Worm (Caenorhabditis elegans) whole organism, L4 larva: ENCODE measurements around the gene C02F5.5.
A peak's percentile ranks its signal among the peaks of the same experiment; 100 is the strongest.

Experiments
- D1046.2 ChIP-seq: fragments of 200-800 bp; sonication (Bioruptor generic); IDR thresholded peaks from 2 replicates; pipeline ENCODE4 v1.3.6; 2022; ENCODE audit warnings: missing genetic modification characterization, missing compliant biosample characterization
- F37D6.2 ChIP-seq: sonication (generic microtip); optimal IDR thresholded peaks from 2 replicates; lab custom pipeline; 2016; ENCODE audit warnings: mild to moderate bottlenecking, missing genetic modification characterization, missing compliant biosample characterization
- F49E8.2 ChIP-seq: sonication (generic microtip); optimal IDR thresholded peaks from 2 replicates; lab custom pipeline; 2016; ENCODE audit warnings: missing compliant biosample characterization, mild to moderate bottlenecking, missing genetic modification characterization, borderline replicate concordance
- aha-1 ChIP-seq: fragments of 150-350 bp; peaks from one replicate; lab custom pipeline; 2014; ENCODE audit warnings: missing biosample characterization, missing genetic modification characterization
- arid-1 ChIP-seq: fragments of 200-800 bp; sonication (Bioruptor generic); conservative IDR thresholded peaks from 2 replicates; pipeline ENCODE4 v1.3.6; 2022; ENCODE audit warnings: missing genetic modification reagents, missing genetic modification characterization, missing compliant biosample characterization
- ceh-20 ChIP-seq: fragments of 200-800 bp; sonication (Bioruptor generic); IDR thresholded peaks from 2 replicates; pipeline ENCODE4 v1.3.6; 2022; ENCODE audit warnings: missing genetic modification reagents, missing genetic modification characterization, missing compliant biosample characterization
- ceh-28 ChIP-seq: fragments of 150-350 bp; optimal IDR thresholded peaks from 2 replicates; lab custom pipeline; 2014; ENCODE audit warnings: missing biosample characterization, missing genetic modification reagents, missing genetic modification characterization
- ceh-32 ChIP-seq: sonication (generic microtip); optimal IDR thresholded peaks from 2 replicates; lab custom pipeline; 2016; ENCODE audit warnings: mild to moderate bottlenecking, missing genetic modification characterization, missing compliant biosample characterization; ENCODE audit not compliant: poor library complexity
- ceh-44 ChIP-seq: fragments of 200-800 bp; sonication (Bioruptor generic); IDR thresholded peaks from 2 replicates; pipeline ENCODE4 v1.3.6; 2022; ENCODE audit warnings: missing genetic modification reagents, missing genetic modification characterization, missing compliant biosample characterization
- ces-1 ChIP-seq: fragments of 150-350 bp; sonication (generic microtip); optimal IDR thresholded peaks from 4 replicates; lab custom pipeline; 2014; ENCODE audit warnings: missing biosample characterization, missing genetic modification reagents, missing genetic modification characterization
- ctbp-1 ChIP-seq: fragments of 200-800 bp; sonication (Bioruptor generic); IDR thresholded peaks from 2 replicates; pipeline ENCODE4 v1.3.6; 2022; ENCODE audit warnings: missing genetic modification reagents, missing genetic modification characterization, missing compliant biosample characterization
- daf-8 ChIP-seq: fragments of 200-800 bp; sonication (Bioruptor generic); IDR thresholded peaks from 2 replicates; pipeline ENCODE4 v1.3.6; 2022; ENCODE audit warnings: missing genetic modification characterization, missing compliant biosample characterization
- dmd-9 ChIP-seq: fragments of 200-800 bp; sonication (Bioruptor generic); IDR thresholded peaks from 2 replicates; pipeline ENCODE4 v1.3.6; 2022; ENCODE audit warnings: missing genetic modification reagents, missing genetic modification characterization, missing compliant biosample characterization
- duxl-1 ChIP-seq: sonication (generic microtip); optimal IDR thresholded peaks from 2 replicates; lab custom pipeline; 2016; ENCODE audit warnings: mild to moderate bottlenecking, missing genetic modification characterization, moderate library complexity, missing compliant biosample characterization; ENCODE audit not compliant: poor library complexity
- dve-1 ChIP-seq: sonication (generic microtip); optimal IDR thresholded peaks from 2 replicates; lab custom pipeline; 2017; ENCODE audit warnings: antibody characterized with exemption, mild to moderate bottlenecking, missing genetic modification characterization, missing compliant biosample characterization; ENCODE audit not compliant: insufficient read depth
- egl-43 ChIP-seq: fragments of 200-800 bp; sonication (Bioruptor generic); IDR thresholded peaks from 2 replicates; pipeline ENCODE4 v1.3.6; 2022; ENCODE audit warnings: missing genetic modification reagents, missing genetic modification characterization, missing compliant biosample characterization
- gei-8 ChIP-seq: fragments of 200-800 bp; sonication (Bioruptor generic); optimal IDR thresholded peaks from 2 replicates; lab custom pipeline; 2018; ENCODE audit warnings: mild to moderate bottlenecking, missing genetic modification characterization, missing compliant biosample characterization
- hif-1 ChIP-seq, 2 experiments: sonication (generic microtip); optimal IDR thresholded peaks; 2 replicates each; lab custom pipeline; 2016 to 2017; ENCODE audit warnings: missing compliant biosample characterization in 2 of 2, missing genetic modification characterization in 2 of 2, missing genetic modification reagents in 2 of 2, missing genotype in 2 of 2, mild to moderate bottlenecking in 1 of 2
- hlh-11 ChIP-seq: fragments of 200-800 bp; sonication (Bioruptor generic); optimal IDR thresholded peaks from 2 replicates; lab custom pipeline; 2018; ENCODE audit warnings: mild to moderate bottlenecking, missing genetic modification characterization, missing compliant biosample characterization
- lin-38 ChIP-seq: fragments of 200-800 bp; sonication (Bioruptor generic); IDR thresholded peaks from 2 replicates; pipeline ENCODE4 v1.3.6; 2022; ENCODE audit warnings: missing genetic modification reagents, missing genetic modification characterization, missing compliant biosample characterization
- lin-39 ChIP-seq: fragments of 150-350 bp; optimal IDR thresholded peaks from 2 replicates; lab custom pipeline; 2014; ENCODE audit warnings: missing biosample characterization, missing genetic modification reagents, missing genetic modification characterization
- mdl-1 ChIP-seq, 2 experiments: fragments of 150-350 bp in 1 of 2; sonication (generic microtip) in 1 of 2; optimal IDR thresholded peaks; 2 replicates each; lab custom pipeline; 2014 to 2017; ENCODE audit warnings: missing biosample characterization in 2 of 2, missing genetic modification characterization in 2 of 2
- mep-1 ChIP-seq: fragments of 150-350 bp; sonication (generic microtip); optimal IDR thresholded peaks from 3 replicates; lab custom pipeline; 2014; ENCODE audit warnings: missing biosample characterization, missing genetic modification characterization
- mes-2 ChIP-seq: sonication (generic microtip); optimal IDR thresholded peaks from 2 replicates; lab custom pipeline; 2016; ENCODE audit warnings: missing genotype, mild to moderate bottlenecking, missing genetic modification characterization, missing compliant biosample characterization; ENCODE audit not compliant: poor library complexity, severe bottlenecking
- mxl-3 ChIP-seq: fragments of 200-800 bp; sonication (Bioruptor generic); optimal IDR thresholded peaks from 2 replicates; lab custom pipeline; 2018; ENCODE audit warnings: mild to moderate bottlenecking, missing genetic modification characterization, missing compliant biosample characterization
- nhr-11 ChIP-seq: fragments of 150-350 bp; optimal IDR thresholded peaks from 2 replicates; lab custom pipeline; 2014; ENCODE audit warnings: missing biosample characterization, missing genetic modification characterization
- nhr-48 ChIP-seq: sonication (generic microtip); optimal IDR thresholded peaks from 2 replicates; lab custom pipeline; 2016; ENCODE audit warnings: mild to moderate bottlenecking, missing genetic modification characterization, missing compliant biosample characterization
- pha-4 ChIP-seq, 2 experiments: fragments of 150-350 bp in 1 of 2; fragments of 200-800 bp in 1 of 2; sonication (Bioruptor generic) in 1 of 2; IDR thresholded peaks in 1 of 2; optimal IDR thresholded peaks in 1 of 2; 2 replicates each; pipeline versions ENCODE4 v1.3.6 to Lab custom; 2014 to 2022; ENCODE audit warnings: missing genetic modification characterization in 2 of 2, missing genetic modification reagents in 2 of 2, missing biosample characterization in 1 of 2, missing compliant biosample characterization in 1 of 2
- php-3 ChIP-seq: fragments of 200-800 bp; sonication (Bioruptor generic); IDR thresholded peaks from 2 replicates; pipeline ENCODE4 v1.3.6; 2022; ENCODE audit warnings: missing genetic modification reagents, missing genetic modification characterization, missing compliant biosample characterization
- sdz-12 ChIP-seq: fragments of 200-800 bp; sonication (Bioruptor generic); optimal IDR thresholded peaks from 2 replicates; lab custom pipeline; 2018; ENCODE audit warnings: mild to moderate bottlenecking, missing genetic modification characterization, missing compliant biosample characterization
- set-16 ChIP-seq: fragments of 200-800 bp; sonication (Bioruptor generic); IDR thresholded peaks from 2 replicates; pipeline ENCODE4 v1.3.6; 2022; ENCODE audit warnings: missing genetic modification reagents, missing genetic modification characterization, missing compliant biosample characterization
- spr-1 ChIP-seq: sonication (generic microtip); optimal IDR thresholded peaks from 2 replicates; lab custom pipeline; 2016; ENCODE audit warnings: mild to moderate bottlenecking, missing genetic modification characterization, missing compliant biosample characterization
- spr-3 ChIP-seq: fragments of 200-800 bp; sonication (Bioruptor generic); optimal IDR thresholded peaks from 2 replicates; lab custom pipeline; 2018; ENCODE audit warnings: mild to moderate bottlenecking, missing genetic modification characterization, missing compliant biosample characterization
- tag-97 ChIP-seq: fragments of 200-800 bp; sonication (Bioruptor generic); IDR thresholded peaks from 2 replicates; pipeline ENCODE4 v1.3.6; 2022; ENCODE audit warnings: missing genetic modification characterization, missing compliant biosample characterization
- unc-62 ChIP-seq, 3 experiments: fragments of 150-350 bp in 1 of 3; sonication (generic microtip); optimal IDR thresholded peaks in 2 of 3; peaks in 1 of 3; 1 replicate in 1 of 3; 2 replicates in 2 of 3; lab custom pipeline; 2014 to 2017; ENCODE audit warnings: missing biosample characterization in 3 of 3, missing genetic modification characterization in 3 of 3, missing genetic modification reagents in 3 of 3, missing genotype in 1 of 3
- vab-7 ChIP-seq: fragments of 200-800 bp; sonication (Bioruptor generic); IDR thresholded peaks from 2 replicates; pipeline ENCODE4 v1.3.6; 2022; ENCODE audit warnings: missing genetic modification reagents, missing genetic modification characterization, missing compliant biosample characterization
- zfp-2 ChIP-seq: sonication (generic microtip); optimal IDR thresholded peaks from 2 replicates; lab custom pipeline; 2016; ENCODE audit warnings: mild to moderate bottlenecking, missing genetic modification characterization, missing compliant biosample characterization
- zip-11 ChIP-seq: fragments of 200-800 bp; sonication (Bioruptor generic); IDR thresholded peaks from 2 replicates; pipeline ENCODE4 v1.3.6; 2022; ENCODE audit warnings: missing genetic modification characterization, missing compliant biosample characterization
- ztf-11 ChIP-seq: fragments of 150-350 bp; optimal IDR thresholded peaks from 2 replicates; lab custom pipeline; 2014; ENCODE audit warnings: missing biosample characterization, missing genetic modification characterization
- ztf-7 ChIP-seq: fragments of 150-350 bp; optimal IDR thresholded peaks from 2 replicates; lab custom pipeline; 2014; ENCODE audit warnings: missing biosample characterization, missing genetic modification characterization

Gene C02F5.5

DNA sequence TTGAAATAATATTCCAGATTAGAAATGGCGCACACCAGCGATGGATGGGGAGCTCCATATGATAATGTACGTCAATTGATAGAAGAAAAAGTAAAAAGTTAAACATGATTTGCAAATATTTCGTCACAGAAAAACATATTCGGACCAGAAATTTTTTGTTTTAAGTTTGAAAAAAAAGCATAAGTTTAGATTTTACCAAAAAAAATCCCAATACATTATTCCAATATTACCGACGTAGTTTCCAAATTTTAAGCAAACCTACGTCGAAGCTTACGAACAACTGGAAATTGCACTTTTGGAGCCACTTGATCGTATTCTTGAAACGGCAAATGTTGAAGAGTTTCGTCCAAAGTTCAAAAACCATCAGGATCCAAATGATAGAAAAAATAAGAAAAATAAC, 3.3 kb upstream of the C02F5.5 start, which contains the start of gene henn-1:
henn-1 (plus strand) TSS at position 18 of the 400 bp plus-strand sequence.
- TF ChIP-seq spr-1 (tag; lab: Kevin White, UChicago) (no peak), dve-1 (tag; lab: Kevin White, UChicago) (peak; percentile 16), spr-3 (GFP tag; lab: Kevin White, UChicago) (no peak), ctbp-1 (0 out of 2 replicates have a peak, but pooled peaks have one; percentile 8), lin-38 (GFP tag; lab: Robert Waterston, UW) (no peak), nhr-48 (tag; lab: Kevin White, UChicago) (no peak), zip-11 (GFP tag; lab: Robert Waterston, UW) (no peak), hlh-11 (peak; percentile 3), unc-62 (GFP tag; optimal IDR thresholded peaks at IDR 0.05 in 1 of 2; lab: Kevin White, UChicago) (peak in 1 of 2 experiments; percentile 56), unc-62 (tag; optimal IDR thresholded peaks at IDR 0.05; lab: Kevin White, UChicago) (no peak), mep-1 (tag; lab: Kevin White, UChicago) (peak; percentile 10), hif-1 (tag; optimal IDR thresholded peaks at IDR 0.05; lab: Kevin White, UChicago) (no peak), ceh-32 (no peak), ztf-7 (tag; lab: Kevin White, UChicago) (no peak), gei-8 (GFP tag; lab: Kevin White, UChicago) (no peak), mdl-1 (tag; optimal IDR thresholded peaks at IDR 0.05; lab: Kevin White, UChicago) (no peak), lin-39 (tag; lab: Kevin White, UChicago) (peak; percentile 48), ceh-44 (GFP tag; lab: Robert Waterston, UW) (no peak), ceh-28 (no peak), aha-1 (tag; lab: Kevin White, UChicago) (no peak), dmd-9 (GFP tag; lab: Robert Waterston, UW) (no peak), php-3 (GFP tag; lab: Robert Waterston, UW) (no peak), arid-1 (GFP tag; lab: Robert Waterston, UW) (0 out of 2 replicates have a peak, but pooled peaks have one; percentile 21), sdz-12 (GFP tag; lab: Kevin White, UChicago) (peak; percentile 27), duxl-1 (no peak), ces-1 (GFP tag; lab: Kevin White, UChicago) (no peak), tag-97 (GFP tag; lab: Robert Waterston, UW) (no peak), F49E8.2 (tag; lab: Kevin White, UChicago) (no peak), egl-43 (GFP tag; lab: Robert Waterston, UW) (no peak), F37D6.2 (tag; lab: Kevin White, UChicago) (no peak), mes-2 (tag; lab: Kevin White, UChicago) (no peak), mxl-3 (GFP tag; lab: Kevin White, UChicago) (no peak), vab-7 (GFP tag; lab: Robert Waterston, UW) (no peak), daf-8 (no peak), pha-4 (GFP tag; IDR thresholded peaks at IDR 0.05; lab: Robert Waterston, UW) (no peak), pha-4 (tag; optimal IDR thresholded peaks at IDR 0.05; lab: Kevin White, UChicago) (no peak), ztf-11 (tag; lab: Kevin White, UChicago) (no peak), ceh-20 (GFP tag; lab: Robert Waterston, UW) (no peak), D1046.2 (no peak), nhr-11 (no peak), set-16 (GFP tag; lab: Robert Waterston, UW) (no peak), zfp-2 (tag; lab: Kevin White, UChicago) (no peak)
